Fruit fly (Drosophila melanogaster) whole organism, embryonic: ENCODE data around the gene CG5290.

ENCODE experiments used
- CG14710 ChIP-seq: fragments of 200-800 bp; sonication (Bioruptor generic); optimal IDR thresholded peaks from 3 replicates; lab custom pipeline; 2019; ENCODE audit warnings: missing biosample characterization, mild to moderate bottlenecking, missing genetic modification characterization, moderate library complexity
- Hr3 ChIP-seq: fragments of 200-800 bp; sonication (Bioruptor generic); optimal IDR thresholded peaks from 3 replicates; lab custom pipeline; 2016; ENCODE audit warnings: missing biosample characterization, missing genetic modification characterization
- NFAT ChIP-seq: fragments of 200-800 bp; sonication (Bioruptor generic); IDR thresholded peaks from 2 replicates; pipeline ENCODE4 v1.3.6; 2022; ENCODE audit warnings: missing biosample characterization, missing genetic modification characterization
- cg ChIP-seq: fragments of 200-800 bp; sonication (Bioruptor generic); optimal IDR thresholded peaks from 3 replicates; lab custom pipeline; 2019; ENCODE audit warnings: missing biosample characterization, mild to moderate bottlenecking, missing genetic modification characterization, moderate library complexity
- gro ChIP-seq: fragments of 200-800 bp; sonication (Bioruptor generic); optimal IDR thresholded peaks from 2 replicates; lab custom pipeline; 2016; ENCODE audit warnings: missing biosample characterization, missing genetic modification characterization
- nom ChIP-seq: fragments of 200-800 bp; sonication (Bioruptor generic); optimal IDR thresholded peaks from 2 replicates; lab custom pipeline; 2017; ENCODE audit warnings: missing biosample characterization, missing genetic modification characterization, mild to moderate bottlenecking, moderate library complexity, missing genetic modification reagents
- pan ChIP-seq, 4 experiments: fragments of >200 bp in 3 of 4; fragments of 200-800 bp in 1 of 4; sonication (Bioruptor generic) in 1 of 4; optimal IDR thresholded peaks in 3 of 4; IDR thresholded peaks in 1 of 4; 2 replicates each; pipeline versions ENCODE4 v1.3.6 to Lab custom; 2017 to 2022; ENCODE audit warnings: missing biosample characterization in 2 of 4, missing genetic modification characterization in 2 of 4, mixed read lengths in 1 of 4
- pita ChIP-seq: fragments of 200-800 bp; sonication (Bioruptor generic); optimal IDR thresholded peaks from 2 replicates; lab custom pipeline; 2017; ENCODE audit warnings: missing biosample characterization, mild to moderate bottlenecking, missing genetic modification characterization
- tio ChIP-seq: fragments of 200-800 bp; sonication (Bioruptor generic); optimal IDR thresholded peaks from 2 replicates; lab custom pipeline; 2017; ENCODE audit warnings: missing biosample characterization, missing genetic modification characterization, inconsistent platforms
- trem ChIP-seq: fragments of 200-800 bp; optimal IDR thresholded peaks from 3 replicates; lab custom pipeline; 2019; ENCODE audit warnings: missing biosample characterization, mild to moderate bottlenecking, missing genetic modification characterization, moderate library complexity

dm6 chr3L:17917687-17918434, 5.5 kb upstream of the CG5290 start:
- TF ChIP-seq nom (peak; percentile 15), cg (no peak), gro (GFP tag; lab: Kevin White, UChicago) (no peak), Hr3 (no peak), CG14710 (tag; lab: Kevin White, UChicago) (no peak), tio (GFP tag; lab: Kevin White, UChicago) (no peak), trem (tag; lab: Kevin White, UChicago) (no peak), NFAT (GFP tag; lab: Robert Waterston, UW) (no peak), pan (optimal IDR thresholded peaks at IDR 0.05; lab: Kevin White, UChicago) (no peak), pan (GFP tag; optimal IDR thresholded peaks at IDR 0.05 in 1 of 2, IDR thresholded peaks at IDR 0.05 in 1 of 2) (no peak), pita (GFP tag; lab: Kevin White, UChicago) (no peak)
